Fruit fly (Drosophila melanogaster): ENCODE results near the gene Nup205.

Gene Nup205

DNA sequence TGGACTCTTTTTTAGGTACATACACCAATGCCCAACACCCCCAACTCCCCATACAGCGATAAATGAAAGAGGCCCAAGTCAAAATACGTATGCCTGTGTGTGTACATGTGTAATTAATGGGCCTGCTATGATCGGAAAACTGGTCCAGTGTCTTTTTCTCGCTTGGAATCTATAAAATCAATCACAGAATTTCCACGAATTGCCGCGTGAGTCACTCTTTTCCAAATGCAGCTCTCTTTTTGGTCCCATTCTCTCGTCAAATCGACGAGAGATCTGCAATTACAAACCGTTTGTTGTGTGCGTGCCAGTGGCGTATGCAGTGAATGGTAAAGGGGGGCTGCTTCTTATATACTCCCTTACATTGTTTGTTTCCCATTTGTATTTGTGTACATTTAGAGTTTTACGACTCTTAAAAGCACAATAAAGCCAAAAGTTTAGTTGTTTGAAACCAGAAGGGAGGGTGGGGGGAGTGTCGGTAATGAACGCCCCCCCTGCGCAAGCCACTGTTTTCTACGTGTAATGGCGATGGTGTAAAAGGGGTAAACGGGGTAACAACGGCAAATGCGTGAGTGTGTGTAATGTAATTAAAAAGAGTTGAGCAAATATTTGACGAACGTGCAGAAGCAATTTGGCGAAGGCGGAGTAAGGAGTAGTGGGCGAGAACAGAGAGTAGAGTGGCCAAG, 5.2 kb upstream of the Nup205 start (continued):
- peak; percentile 90 for TF ChIP-seq crc (GFP tag; optimal IDR thresholded peaks at IDR 0.05)
- peak; percentile 93 for TF ChIP-seq seq (GFP tag; IDR thresholded peaks at IDR 0.05)
- peak; percentile 92 for TF ChIP-seq H15 (GFP tag; IDR thresholded peaks at IDR 0.05)
- TF ChIP-seq ci (GFP tag; IDR thresholded peaks at IDR 0.05): peak; percentile 97
- peak; percentile 87 for TF ChIP-seq CG10462 (GFP tag; optimal IDR thresholded peaks at IDR 0.05)
- TF ChIP-seq nerfin-2 (GFP tag; IDR thresholded peaks at IDR 0.05; ENCODE audit: partially characterized antibody): no peak
- TF ChIP-seq shn (GFP tag; optimal IDR thresholded peaks at IDR 0.05): peak; percentile 95
- peak; percentile 96 for TF ChIP-seq zfh1 (GFP tag; IDR thresholded peaks at IDR 0.05)
- peak; percentile 88 for TF ChIP-seq Gsc (GFP tag; IDR thresholded peaks at IDR 0.05)
- TF ChIP-seq en (GFP tag; optimal IDR thresholded peaks at IDR 0.05): peak; percentile 88
- TF ChIP-seq mirr (GFP tag; optimal IDR thresholded peaks at IDR 0.05): peak; percentile 87
- no peak for TF ChIP-seq sc (optimal IDR thresholded peaks at IDR 0.05)
- peak; percentile 84 for TF ChIP-seq sc (GFP tag; optimal IDR thresholded peaks at IDR 0.05)
- peak; percentile 59 for TF ChIP-seq CTCF (GFP tag; optimal IDR thresholded peaks at IDR 0.05)
- peak; percentile 86 for TF ChIP-seq NFAT (GFP tag; IDR thresholded peaks at IDR 0.05)
- TF ChIP-seq wor (GFP tag; IDR thresholded peaks at IDR 0.05): peak; percentile 91
- TF ChIP-seq dmrt11E (tag; optimal IDR thresholded peaks at IDR 0.05): peak; percentile 93
- peak; percentile 88 for TF ChIP-seq ewg (GFP tag; optimal IDR thresholded peaks at IDR 0.05)
- TF ChIP-seq cg (GFP tag; optimal IDR thresholded peaks at IDR 0.05): peak; percentile 83
- TF ChIP-seq emc (GFP tag; optimal IDR thresholded peaks at IDR 0.05): peak; percentile 71
- peak; percentile 72 for TF ChIP-seq Hey (tag; optimal IDR thresholded peaks at IDR 0.05)
- TF ChIP-seq CG7786 (GFP tag; optimal IDR thresholded peaks at IDR 0.05): peak; percentile 94
- peak; percentile 94 for TF ChIP-seq CG14014 (GFP tag; IDR thresholded peaks at IDR 0.05)
- peak; percentile 89 for TF ChIP-seq danr (GFP tag; IDR thresholded peaks at IDR 0.05)
- TF ChIP-seq CG8944 (GFP tag; optimal IDR thresholded peaks at IDR 0.05): peak; percentile 95
- TF ChIP-seq CG17328 (GFP tag; IDR thresholded peaks at IDR 0.05): peak; percentile 95
- peak; percentile 89 for TF ChIP-seq chm (GFP tag; IDR thresholded peaks at IDR 0.05)
- TF ChIP-seq CG16815 (GFP tag; optimal IDR thresholded peaks at IDR 0.05): peak; percentile 90
- peak; percentile 84 for TF ChIP-seq CG5180 (GFP tag; optimal IDR thresholded peaks at IDR 0.05)
- TF ChIP-seq CG18764 (GFP tag; optimal IDR thresholded peaks at IDR 0.05): peak; percentile 81
- peak; percentile 63 for TF ChIP-seq B-H2 (GFP tag; optimal IDR thresholded peaks at IDR 0.05)
- TF ChIP-seq CG6854 (GFP tag; optimal IDR thresholded peaks at IDR 0.05): peak; percentile 79
- peak; percentile 93 for TF ChIP-seq gsb (GFP tag; IDR thresholded peaks at IDR 0.05)
- TF ChIP-seq CG7372 (GFP tag; IDR thresholded peaks at IDR 0.05): peak; percentile 90
- TF ChIP-seq Taf1 (GFP tag; IDR thresholded peaks at IDR 0.05): peak; percentile 65; the same call in 1 of the 2 replicates
- peak; percentile 78 for TF ChIP-seq ham (GFP tag; IDR thresholded peaks at IDR 0.05)
- peak; percentile 90 for TF ChIP-seq HmgD (GFP tag; optimal IDR thresholded peaks at IDR 0.05)
- peak; percentile 95 for TF ChIP-seq CG12659 (GFP tag; optimal IDR thresholded peaks at IDR 0.05)
- peak; percentile 84 for TF ChIP-seq Bteb2 (GFP tag; optimal IDR thresholded peaks at IDR 0.05)
- TF ChIP-seq C15 (GFP tag; IDR thresholded peaks at IDR 0.05): peak; percentile 86
- peak; percentile 96 for TF ChIP-seq Drgx (GFP tag; IDR thresholded peaks at IDR 0.05)
- peak; percentile 93 for TF ChIP-seq lilli (GFP tag; optimal IDR thresholded peaks at IDR 0.05)
- TF ChIP-seq CG4328 (GFP tag; optimal IDR thresholded peaks at IDR 0.05): peak; percentile 87
- TF ChIP-seq dan (GFP tag; IDR thresholded peaks at IDR 0.05): peak; percentile 81
- TF ChIP-seq esg (GFP tag; conservative IDR thresholded peaks at IDR 0.05): peak; percentile 94
- peak; percentile 92 for TF ChIP-seq disco-r (GFP tag; optimal IDR thresholded peaks at IDR 0.05)
- TF ChIP-seq CG7839 (tag; optimal IDR thresholded peaks at IDR 0.05): peak; percentile 95
- peak; percentile 59; the same call in 1 of the 2 replicates for TF ChIP-seq toy (GFP tag; IDR thresholded peaks at IDR 0.05)
- TF ChIP-seq TFAM (GFP tag; optimal IDR thresholded peaks at IDR 0.05): peak; percentile 54
- peak; percentile 85 for TF ChIP-seq Bdp1 (GFP tag; optimal IDR thresholded peaks at IDR 0.05)
- TF ChIP-seq gem (tag; optimal IDR thresholded peaks at IDR 0.05): peak; percentile 95
- TF ChIP-seq CG33213 (GFP tag; optimal IDR thresholded peaks at IDR 0.05): peak; percentile 86

Data from whole organism, embryonic.